Fruit fly (Drosophila melanogaster) whole organism, prepupa: ENCODE measurements around the gene Kmn1.

Experiments used
- Blimp-1 ChIP-seq: fragments of 200-800 bp; sonication (Bioruptor generic); optimal IDR thresholded peaks from 3 replicates; lab custom pipeline; 2017; ENCODE audit warnings: missing biosample characterization, missing genetic modification characterization, mild to moderate bottlenecking, moderate library complexity, missing genetic modification reagents
- CG10631 ChIP-seq: fragments of 200-800 bp; sonication (Bioruptor generic); optimal IDR thresholded peaks from 2 replicates; lab custom pipeline; 2016; ENCODE audit warnings: missing biosample characterization, missing genetic modification characterization
- CG10669 ChIP-seq: fragments of 200-800 bp; sonication (Bioruptor generic); optimal IDR thresholded peaks from 3 replicates; lab custom pipeline; 2018; ENCODE audit warnings: missing biosample characterization, mild to moderate bottlenecking, missing genetic modification characterization, moderate library complexity
- CG11762 ChIP-seq: fragments of 200-800 bp; sonication (Bioruptor generic); optimal IDR thresholded peaks from 3 replicates; lab custom pipeline; 2016; ENCODE audit warnings: missing biosample characterization, missing genetic modification characterization; ENCODE audit not compliant: insufficient read depth
- CG11902 ChIP-seq: fragments of 200-800 bp; sonication (Bioruptor generic); optimal IDR thresholded peaks from 3 replicates; lab custom pipeline; 2016; ENCODE audit warnings: missing biosample characterization, missing genetic modification characterization
- CG15336 ChIP-seq: fragments of 200-800 bp; sonication (Bioruptor generic); IDR thresholded peaks from 2 replicates; pipeline ENCODE4 v1.3.6; 2022; ENCODE audit warnings: missing biosample characterization, missing genetic modification characterization
- CG1621 ChIP-seq: fragments of 200-800 bp; sonication (Bioruptor generic); optimal IDR thresholded peaks from 3 replicates; lab custom pipeline; 2018; ENCODE audit warnings: missing biosample characterization, mild to moderate bottlenecking, missing genetic modification characterization
- CG16779 ChIP-seq: fragments of 200-800 bp; sonication (Bioruptor generic); optimal IDR thresholded peaks from 3 replicates; lab custom pipeline; 2017; ENCODE audit warnings: missing biosample characterization, mild to moderate bottlenecking, missing genetic modification characterization
- CG3032 ChIP-seq: fragments of 200-800 bp; optimal IDR thresholded peaks from 2 replicates; lab custom pipeline; 2019; ENCODE audit warnings: missing biosample characterization, mild to moderate bottlenecking, missing genetic modification characterization, moderate library complexity
- CG32006 ChIP-seq: fragments of 200-800 bp; sonication (Bioruptor generic); optimal IDR thresholded peaks from 3 replicates; lab custom pipeline; 2017; ENCODE audit warnings: missing biosample characterization, mild to moderate bottlenecking, missing genetic modification characterization
- CG34406 ChIP-seq: fragments of 200-800 bp; sonication (Bioruptor generic); optimal IDR thresholded peaks from 3 replicates; lab custom pipeline; 2016; ENCODE audit warnings: missing biosample characterization, missing genetic modification characterization
- CG3919 ChIP-seq: fragments of 200-800 bp; sonication (Bioruptor generic); optimal IDR thresholded peaks from 3 replicates; lab custom pipeline; 2016; ENCODE audit warnings: missing biosample characterization, missing genetic modification characterization
- CG6163 ChIP-seq: fragments of 200-800 bp; sonication (Bioruptor generic); IDR thresholded peaks from 3 replicates; pipeline ENCODE4 v1.3.6; 2022; ENCODE audit warnings: missing biosample characterization, missing genetic modification characterization
- CG6276 ChIP-seq: fragments of 200-800 bp; sonication (Bioruptor generic); optimal IDR thresholded peaks from 2 replicates; lab custom pipeline; 2017; ENCODE audit warnings: missing biosample characterization, mild to moderate bottlenecking, missing genetic modification characterization
- CG6792 ChIP-seq: fragments of 200-800 bp; sonication (Bioruptor generic); optimal IDR thresholded peaks from 3 replicates; lab custom pipeline; 2016; ENCODE audit warnings: missing biosample characterization, missing genetic modification characterization
- CG7368 ChIP-seq: fragments of 200-800 bp; sonication (Bioruptor generic); optimal IDR thresholded peaks from 3 replicates; lab custom pipeline; 2016; ENCODE audit warnings: missing biosample characterization, missing genetic modification characterization
- CG8119 ChIP-seq: fragments of 200-800 bp; sonication (Bioruptor generic); IDR thresholded peaks from 3 replicates; pipeline ENCODE4 v1.3.6; 2022; ENCODE audit warnings: missing biosample characterization, missing genetic modification characterization
- CG8319 ChIP-seq: fragments of 200-800 bp; sonication (Bioruptor generic); optimal IDR thresholded peaks from 3 replicates; lab custom pipeline; 2016; ENCODE audit warnings: missing biosample characterization, missing genetic modification characterization
- CG8632 ChIP-seq: fragments of 200-800 bp; sonication (Bioruptor generic); optimal IDR thresholded peaks from 3 replicates; lab custom pipeline; 2016; ENCODE audit warnings: missing biosample characterization, missing genetic modification characterization
- CG9139 ChIP-seq: fragments of 200-800 bp; sonication (Bioruptor generic); optimal IDR thresholded peaks from 3 replicates; lab custom pipeline; 2017; ENCODE audit warnings: missing biosample characterization, mild to moderate bottlenecking, missing genetic modification characterization
- Eip75B ChIP-seq: fragments of 200-800 bp; sonication (Bioruptor generic); optimal IDR thresholded peaks from 3 replicates; lab custom pipeline; 2016; ENCODE audit warnings: missing biosample characterization, missing genetic modification characterization
- Eip78C ChIP-seq: fragments of 200-800 bp; sonication (Bioruptor generic); peaks from one replicate; lab custom pipeline; 2016; ENCODE audit warnings: missing biosample characterization, missing genetic modification characterization
- Eip93F ChIP-seq: fragments of 200-800 bp; sonication (Bioruptor generic); optimal IDR thresholded peaks from 2 replicates; lab custom pipeline; 2016; ENCODE audit warnings: missing biosample characterization, mild to moderate bottlenecking, missing genetic modification characterization
- Ets21C ChIP-seq: fragments of 200-800 bp; sonication (Bioruptor generic); optimal IDR thresholded peaks from 3 replicates; lab custom pipeline; 2016; ENCODE audit warnings: missing biosample characterization, missing genetic modification characterization
- Ets96B ChIP-seq: fragments of 200-800 bp; optimal IDR thresholded peaks from 2 replicates; lab custom pipeline; 2019; ENCODE audit warnings: missing biosample characterization, mild to moderate bottlenecking, missing genetic modification characterization, moderate library complexity
- Gug ChIP-seq: fragments of 200-800 bp; sonication (Bioruptor generic); IDR thresholded peaks from 2 replicates; pipeline ENCODE4 v1.3.6; 2022; ENCODE audit warnings: missing biosample characterization, missing genetic modification characterization
- Hr38 ChIP-seq: sonication (Bioruptor generic); optimal IDR thresholded peaks from 2 replicates; lab custom pipeline; 2016; ENCODE audit warnings: missing biosample characterization, missing genetic modification characterization
- Hr39 ChIP-seq: fragments of 200-800 bp; sonication (Bioruptor generic); optimal IDR thresholded peaks from 2 replicates; lab custom pipeline; 2016; ENCODE audit warnings: missing biosample characterization, missing genetic modification characterization
- Hr4 ChIP-seq: fragments of 200-800 bp; sonication (Bioruptor generic); optimal IDR thresholded peaks from 3 replicates; lab custom pipeline; 2016; ENCODE audit warnings: missing biosample characterization, missing genetic modification characterization
- Lpt ChIP-seq: fragments of 200-800 bp; sonication (Bioruptor generic); optimal IDR thresholded peaks from 3 replicates; lab custom pipeline; 2016; ENCODE audit warnings: missing biosample characterization, missing genetic modification characterization
- OdsH ChIP-seq: fragments of 200-800 bp; sonication (Bioruptor generic); optimal IDR thresholded peaks from 3 replicates; lab custom pipeline; 2016; ENCODE audit warnings: missing biosample characterization, missing genetic modification characterization
- Smox ChIP-seq: fragments of 200-800 bp; sonication (Bioruptor generic); optimal IDR thresholded peaks from 3 replicates; lab custom pipeline; 2016; ENCODE audit warnings: missing biosample characterization, missing genetic modification characterization
- Sox102F ChIP-seq: fragments of 200-800 bp; sonication (Bioruptor generic); optimal IDR thresholded peaks from 2 replicates; lab custom pipeline; 2016; ENCODE audit warnings: missing biosample characterization, mild to moderate bottlenecking, missing genetic modification characterization
- Sox14 ChIP-seq: fragments of 200-800 bp; sonication (Bioruptor generic); optimal IDR thresholded peaks from 3 replicates; lab custom pipeline; 2016; ENCODE audit warnings: missing biosample characterization, missing genetic modification characterization
- Sox15 ChIP-seq: fragments of 200-800 bp; sonication (Bioruptor generic); optimal IDR thresholded peaks from 3 replicates; lab custom pipeline; 2016; ENCODE audit warnings: missing biosample characterization, missing genetic modification characterization
- achi ChIP-seq: fragments of 200-800 bp; sonication (Bioruptor generic); optimal IDR thresholded peaks from 3 replicates; lab custom pipeline; 2016; ENCODE audit warnings: missing biosample characterization, missing genetic modification characterization
- acj6 ChIP-seq: fragments of 200-800 bp; sonication (Bioruptor generic); optimal IDR thresholded peaks from 3 replicates; lab custom pipeline; 2016; ENCODE audit warnings: missing biosample characterization, missing genetic modification characterization
- cyc ChIP-seq: fragments of 200-800 bp; sonication (Bioruptor generic); optimal IDR thresholded peaks from 3 replicates; lab custom pipeline; 2016; ENCODE audit warnings: missing biosample characterization, missing genetic modification characterization
- dac ChIP-seq: fragments of 200-800 bp; sonication (Bioruptor generic); optimal IDR thresholded peaks from 2 replicates; lab custom pipeline; 2017; ENCODE audit warnings: missing biosample characterization, mild to moderate bottlenecking, missing genetic modification characterization
- dsx ChIP-seq: fragments of 200-800 bp; optimal IDR thresholded peaks from 3 replicates; lab custom pipeline; 2019; ENCODE audit warnings: missing biosample characterization, mild to moderate bottlenecking, missing genetic modification characterization, moderate library complexity; ENCODE audit not compliant: poor library complexity, severe bottlenecking
- eg ChIP-seq: fragments of 200-800 bp; sonication (Bioruptor generic); IDR thresholded peaks from 3 replicates; pipeline ENCODE4 v1.3.6; 2022; ENCODE audit warnings: missing biosample characterization, missing genetic modification characterization
- esn ChIP-seq: fragments of 200-800 bp; sonication (Bioruptor generic); optimal IDR thresholded peaks from 2 replicates; lab custom pipeline; 2016; ENCODE audit warnings: missing biosample characterization, mild to moderate bottlenecking, missing genetic modification characterization, moderate library complexity
- fkh ChIP-seq: fragments of 200-800 bp; sonication (Bioruptor generic); optimal IDR thresholded peaks from 3 replicates; lab custom pipeline; 2017; ENCODE audit warnings: missing biosample characterization, mild to moderate bottlenecking, missing genetic modification characterization, moderate library complexity
- lz ChIP-seq: fragments of 200-800 bp; sonication (Bioruptor generic); optimal IDR thresholded peaks from 3 replicates; lab custom pipeline; 2016; ENCODE audit warnings: missing biosample characterization, missing genetic modification characterization
- net ChIP-seq: fragments of 200-800 bp; sonication (Bioruptor generic); optimal IDR thresholded peaks from 3 replicates; lab custom pipeline; 2016; ENCODE audit warnings: missing biosample characterization, missing genetic modification characterization
- pdm3 ChIP-seq: fragments of 200-800 bp; sonication (Bioruptor generic); optimal IDR thresholded peaks from 3 replicates; lab custom pipeline; 2016; ENCODE audit warnings: missing biosample characterization, missing genetic modification characterization
- salr ChIP-seq, 2 experiments: fragments of 200-800 bp; sonication (Bioruptor generic); optimal IDR thresholded peaks; 3 replicates each; lab custom pipeline; 2016 to 2018; ENCODE audit warnings: missing biosample characterization in 2 of 2, missing genetic modification characterization in 2 of 2, mild to moderate bottlenecking in 1 of 2
- spab ChIP-seq: fragments of 200-800 bp; sonication (Bioruptor generic); optimal IDR thresholded peaks from 2 replicates; lab custom pipeline; 2017; ENCODE audit warnings: missing biosample characterization, mild to moderate bottlenecking, missing genetic modification characterization, missing genetic modification reagents
- ss ChIP-seq, 2 experiments: fragments of 200-800 bp; sonication (Bioruptor generic); optimal IDR thresholded peaks; 2 replicates in 1 of 2; 3 replicates in 1 of 2; lab custom pipeline; 2017 to 2018; ENCODE audit warnings: mild to moderate bottlenecking in 2 of 2, missing biosample characterization in 2 of 2, missing genetic modification characterization in 2 of 2, moderate library complexity in 1 of 2
- svp ChIP-seq: fragments of 200-800 bp; sonication (Bioruptor generic); peaks from one replicate; lab custom pipeline; 2016; ENCODE audit warnings: missing biosample characterization, missing genetic modification characterization
- topi ChIP-seq: fragments of 200-800 bp; sonication (Bioruptor generic); optimal IDR thresholded peaks from 3 replicates; lab custom pipeline; 2016; ENCODE audit warnings: missing biosample characterization, missing genetic modification characterization

Kmn1 gene

dm6 chrX:11580200-11580840, 8.1 kb upstream of the Kmn1 start, which contains the start of gene nod:
Gene nod, plus strand, starts transcription at chrX:11580772.
- TF ChIP-seq spab (GFP tag; lab: Kevin White, UChicago) (no peak), Blimp-1 (GFP tag; lab: Kevin White, UChicago) (no peak), CG6276 (GFP tag; lab: Kevin White, UChicago) (no peak), CG1621 (peak; percentile 7), Gug (no peak), Eip75B (GFP tag; lab: Kevin White, UChicago) (peak; percentile 63), CG8632 (GFP tag; lab: Kevin White, UChicago) (peak; percentile 25), CG15336 (GFP tag; lab: Robert Waterston, UW) (0 out of 2 replicates have a peak, but pooled peaks have one; percentile 33), CG11902 (peak; percentile 4), CG16779 (tag; lab: Kevin White, UChicago) (no peak), cyc (GFP tag; lab: Kevin White, UChicago) (peak; percentile 47), Hr39 (peak; percentile 71), Hr4 (GFP tag; lab: Kevin White, UChicago) (peak; percentile 52), Eip78C (GFP tag; lab: Kevin White, UChicago) (peak; percentile 80), CG34406 (GFP tag; lab: Kevin White, UChicago) (peak; percentile 55), CG9139 (no peak), lz (peak; percentile 62), net (peak; percentile 53), acj6 (GFP tag; lab: Kevin White, UChicago) (peak; percentile 63), eg (GFP tag; lab: Robert Waterston, UW) (peak; percentile 39; the same call in 1 of the 3 replicates), CG32006 (GFP tag; lab: Kevin White, UChicago) (no peak), CG10631 (GFP tag; lab: Kevin White, UChicago) (peak; percentile 55), CG7368 (GFP tag; lab: Kevin White, UChicago) (peak; percentile 38), dac (peak; percentile 27), CG10669 (GFP tag; lab: Kevin White, UChicago) (peak; percentile 21), svp (GFP tag; lab: Kevin White, UChicago) (peak; percentile 43), Ets21C (GFP tag; lab: Kevin White, UChicago) (peak; percentile 52), CG6792 (peak; percentile 53), Sox102F (GFP tag; lab: Kevin White, UChicago) (no peak), CG8119 (GFP tag; lab: Robert Waterston, UW) (no peak), CG3919 (GFP tag; lab: Kevin White, UChicago) (peak; percentile 47), ss (GFP tag; optimal IDR thresholded peaks at IDR 0.05; lab: Kevin White, UChicago) (no peak), CG3032 (tag; lab: Kevin White, UChicago) (peak; percentile 45), Smox (GFP tag; lab: Kevin White, UChicago) (peak; percentile 46), Lpt (peak; percentile 28), CG8319 (GFP tag; lab: Kevin White, UChicago) (peak; percentile 45), Sox15 (peak; percentile 34), topi (GFP tag; lab: Kevin White, UChicago) (peak; percentile 68), achi (GFP tag; lab: Kevin White, UChicago) (peak; percentile 56), Sox14 (GFP tag; lab: Kevin White, UChicago) (peak; percentile 69), dsx (no peak), salr (GFP tag; optimal IDR thresholded peaks at IDR 0.05; lab: Kevin White, UChicago) (no peak), CG11762 (GFP tag; lab: Kevin White, UChicago) (peak; percentile 39), Hr38 (GFP tag; lab: Kevin White, UChicago) (no peak), Eip93F (no peak), Ets96B (tag; lab: Kevin White, UChicago) (peak; percentile 6), OdsH (GFP tag; lab: Kevin White, UChicago) (peak; percentile 69), fkh (GFP tag; lab: Kevin White, UChicago) (peak; percentile 46), CG6163 (GFP tag; lab: Robert Waterston, UW) (peak; percentile 48; the same call in 1 of the 3 replicates), pdm3 (GFP tag; lab: Kevin White, UChicago) (peak; percentile 71), esn (GFP tag; lab: Kevin White, UChicago) (peak; percentile 65)
